Fruit fly (Drosophila melanogaster) whole organism, embryonic: ENCODE measurements around the gene Eig71Ec.

Source experiments
- Abd-B ChIP-seq: fragments of 200-800 bp; sonication (Bioruptor generic); optimal IDR thresholded peaks from 2 replicates; lab custom pipeline; 2018; ENCODE audit warnings: missing biosample characterization, mild to moderate bottlenecking, missing genetic modification characterization, moderate library complexity
- B-H2 ChIP-seq: fragments of 200-800 bp; sonication (Bioruptor generic); optimal IDR thresholded peaks from 2 replicates; lab custom pipeline; 2018; ENCODE audit warnings: missing biosample characterization, mild to moderate bottlenecking, missing genetic modification characterization
- Bgb ChIP-seq: fragments of 200-800 bp; sonication (Bioruptor generic); IDR thresholded peaks from 2 replicates; pipeline ENCODE4 v1.3.6; 2022; ENCODE audit warnings: missing biosample characterization, missing genetic modification characterization; ENCODE audit not compliant: partially characterized antibody
- CG10147 ChIP-seq: fragments of 200-800 bp; sonication (Bioruptor generic); optimal IDR thresholded peaks from 2 replicates; lab custom pipeline; 2019; ENCODE audit warnings: missing biosample characterization, mild to moderate bottlenecking, missing genetic modification characterization, moderate library complexity
- CG10267 ChIP-seq: fragments of 200-800 bp; sonication (Bioruptor generic); optimal IDR thresholded peaks from 2 replicates; lab custom pipeline; 2018; ENCODE audit warnings: missing biosample characterization, mild to moderate bottlenecking, missing genetic modification characterization, moderate library complexity
- CG13287 ChIP-seq: fragments of 200-800 bp; sonication (Bioruptor generic); IDR thresholded peaks from 2 replicates; pipeline ENCODE4 v1.3.6; 2022; ENCODE audit warnings: missing biosample characterization, missing genetic modification characterization; ENCODE audit not compliant: partially characterized antibody
- CG1603 ChIP-seq: fragments of 200-800 bp; sonication (Bioruptor generic); optimal IDR thresholded peaks from 2 replicates; lab custom pipeline; 2019; ENCODE audit warnings: missing biosample characterization, mild to moderate bottlenecking, missing genetic modification characterization, moderate library complexity
- CG16815 ChIP-seq: fragments of 200-800 bp; sonication (Bioruptor generic); optimal IDR thresholded peaks from 3 replicates; lab custom pipeline; 2017; ENCODE audit warnings: missing biosample characterization, mild to moderate bottlenecking, missing genetic modification characterization
- CG17612 ChIP-seq: fragments of 200-800 bp; sonication (Bioruptor generic); IDR thresholded peaks from 2 replicates; pipeline ENCODE4 v1.3.6; 2022; ENCODE audit warnings: missing biosample characterization, missing genetic modification characterization
- CG18619 ChIP-seq: fragments of 200-800 bp; sonication (Bioruptor generic); optimal IDR thresholded peaks from 3 replicates; lab custom pipeline; 2017; ENCODE audit warnings: missing biosample characterization, mild to moderate bottlenecking, missing genetic modification characterization
- CG2889 ChIP-seq: fragments of 200-800 bp; sonication (Bioruptor generic); IDR thresholded peaks from 3 replicates; pipeline ENCODE4 v1.3.6; 2022; ENCODE audit warnings: missing biosample characterization, missing genetic modification characterization
- CG31365 ChIP-seq: fragments of 200-800 bp; sonication (Bioruptor generic); optimal IDR thresholded peaks from 2 replicates; lab custom pipeline; 2018; ENCODE audit warnings: missing biosample characterization, mild to moderate bottlenecking, missing genetic modification characterization
- CG32532 ChIP-seq: fragments of 200-800 bp; sonication (Bioruptor generic); IDR thresholded peaks from 2 replicates; pipeline ENCODE4 v1.3.6; 2022; ENCODE audit warnings: missing biosample characterization, missing genetic modification characterization
- CG34224 ChIP-seq: fragments of 200-800 bp; sonication (Bioruptor generic); IDR thresholded peaks from 3 replicates; pipeline ENCODE4 v1.3.6; 2022; ENCODE audit warnings: missing biosample characterization, missing genetic modification characterization; ENCODE audit not compliant: partially characterized antibody
- CG43689 ChIP-seq: fragments of 200-800 bp; sonication (Bioruptor generic); IDR thresholded peaks from 2 replicates; pipeline ENCODE4 v1.3.6; 2022; ENCODE audit warnings: missing biosample characterization, missing genetic modification characterization
- CG4820 ChIP-seq: fragments of 200-800 bp; sonication (Bioruptor generic); optimal IDR thresholded peaks from 3 replicates; lab custom pipeline; 2016; ENCODE audit warnings: missing biosample characterization, missing genetic modification characterization
- CG8089 ChIP-seq: fragments of 200-800 bp; sonication (Bioruptor generic); optimal IDR thresholded peaks from 3 replicates; lab custom pipeline; 2016; ENCODE audit warnings: missing biosample characterization, missing genetic modification characterization
- CG9797 ChIP-seq: fragments of 200-800 bp; sonication (Bioruptor generic); optimal IDR thresholded peaks from 3 replicates; lab custom pipeline; 2018; ENCODE audit warnings: missing biosample characterization, mild to moderate bottlenecking, missing genetic modification characterization
- CG9932 ChIP-seq: fragments of 200-800 bp; sonication (Bioruptor generic); IDR thresholded peaks from 2 replicates; pipeline ENCODE4 v1.3.6; 2022; ENCODE audit warnings: missing biosample characterization, missing genetic modification characterization
- CTCF ChIP-seq: fragments of 200-800 bp; sonication (Bioruptor generic); optimal IDR thresholded peaks from 2 replicates; lab custom pipeline; 2017; ENCODE audit warnings: missing biosample characterization, mild to moderate bottlenecking, missing genetic modification characterization, moderate library complexity
- Camta ChIP-seq: fragments of 200-800 bp; sonication (Bioruptor generic); optimal IDR thresholded peaks from 2 replicates; lab custom pipeline; 2016; ENCODE audit warnings: missing biosample characterization, missing genetic modification characterization
- CoRest ChIP-seq: fragments of 200-800 bp; sonication (Bioruptor generic); optimal IDR thresholded peaks from 3 replicates; lab custom pipeline; 2018; ENCODE audit warnings: missing biosample characterization, mild to moderate bottlenecking, missing genetic modification characterization, moderate library complexity
- Dip2 ChIP-seq: fragments of 200-800 bp; sonication (Bioruptor generic); IDR thresholded peaks from 2 replicates; pipeline ENCODE4 v1.3.6; 2022; ENCODE audit warnings: missing biosample characterization, missing genetic modification characterization
- E2f1 ChIP-seq: fragments of 200-800 bp; sonication (Bioruptor generic); IDR thresholded peaks from 2 replicates; pipeline ENCODE4 v1.3.6; 2022; ENCODE audit warnings: missing biosample characterization, missing genetic modification characterization
- Hmr ChIP-seq: fragments of 200-800 bp; sonication (Bioruptor generic); optimal IDR thresholded peaks from 3 replicates; lab custom pipeline; 2017; ENCODE audit warnings: mild to moderate bottlenecking, missing biosample characterization, missing genetic modification reagents, missing genetic modification characterization
- Hmx ChIP-seq: fragments of 200-800 bp; sonication (Bioruptor generic); optimal IDR thresholded peaks from 2 replicates; lab custom pipeline; 2016; ENCODE audit warnings: missing biosample characterization, missing genetic modification characterization
- Jarid2 ChIP-seq: fragments of 200-800 bp; sonication (Bioruptor generic); optimal IDR thresholded peaks from 3 replicates; lab custom pipeline; 2017; ENCODE audit warnings: mild to moderate bottlenecking, missing biosample characterization, missing genetic modification reagents, missing genetic modification characterization
- NC2β ChIP-seq: fragments of 200-800 bp; sonication (Bioruptor generic); optimal IDR thresholded peaks from 2 replicates; lab custom pipeline; 2016; ENCODE audit warnings: missing biosample characterization, missing genetic modification characterization
- NK7.1 ChIP-seq: fragments of 200-800 bp; sonication (Bioruptor generic); optimal IDR thresholded peaks from 3 replicates; lab custom pipeline; 2016; ENCODE audit warnings: missing biosample characterization, missing genetic modification characterization
- Spps ChIP-seq: fragments of 200-800 bp; sonication (Bioruptor generic); optimal IDR thresholded peaks from 2 replicates; lab custom pipeline; 2018; ENCODE audit warnings: missing biosample characterization, mild to moderate bottlenecking, missing genetic modification characterization
- Sry-β ChIP-seq: fragments of 200-800 bp; sonication (Bioruptor generic); optimal IDR thresholded peaks from 2 replicates; lab custom pipeline; 2018; ENCODE audit warnings: missing biosample characterization, mild to moderate bottlenecking, missing genetic modification characterization, moderate library complexity
- Vsx1 ChIP-seq: fragments of 200-800 bp; sonication (Bioruptor generic); optimal IDR thresholded peaks from 2 replicates; lab custom pipeline; 2017; ENCODE audit warnings: missing biosample characterization, mild to moderate bottlenecking, missing genetic modification characterization, missing genetic modification reagents
- ab ChIP-seq: fragments of 200-800 bp; sonication (Bioruptor generic); optimal IDR thresholded peaks from 2 replicates; lab custom pipeline; 2016; ENCODE audit warnings: missing biosample characterization, missing genetic modification characterization
- abd-A ChIP-seq: fragments of 200-800 bp; sonication (Bioruptor generic); optimal IDR thresholded peaks from 3 replicates; lab custom pipeline; 2019; ENCODE audit warnings: missing biosample characterization, mild to moderate bottlenecking, missing genetic modification characterization, moderate library complexity
- az2 ChIP-seq: fragments of 200-800 bp; sonication (Bioruptor generic); optimal IDR thresholded peaks from 3 replicates; lab custom pipeline; 2016; ENCODE audit warnings: missing biosample characterization, missing genetic modification characterization
- bbx ChIP-seq: fragments of 200-800 bp; sonication (Bioruptor generic); IDR thresholded peaks from 2 replicates; pipeline ENCODE4 v1.3.6; 2022; ENCODE audit warnings: missing biosample characterization, missing genetic modification characterization; ENCODE audit not compliant: partially characterized antibody
- cad ChIP-seq: fragments of >200 bp; optimal IDR thresholded peaks from 2 replicates; lab custom pipeline; 2017; ENCODE audit warnings: missing biosample characterization, missing genetic modification characterization
- cg ChIP-seq: fragments of 200-800 bp; sonication (Bioruptor generic); optimal IDR thresholded peaks from 3 replicates; lab custom pipeline; 2019; ENCODE audit warnings: missing biosample characterization, mild to moderate bottlenecking, missing genetic modification characterization, moderate library complexity
- croc ChIP-seq: fragments of 200-800 bp; sonication (Bioruptor generic); conservative IDR thresholded peaks from 3 replicates; pipeline ENCODE4 v1.3.6; 2022; ENCODE audit warnings: missing biosample characterization, missing genetic modification characterization
- gsb ChIP-seq: fragments of 200-800 bp; sonication (Bioruptor generic); IDR thresholded peaks from 2 replicates; pipeline ENCODE4 v1.3.6; 2022; ENCODE audit warnings: missing biosample characterization, missing genetic modification characterization
- inv ChIP-seq: fragments of 200-800 bp; sonication (Bioruptor generic); IDR thresholded peaks from 2 replicates; pipeline ENCODE4 v1.3.6; 2022; ENCODE audit warnings: missing biosample characterization, missing genetic modification characterization; ENCODE audit not compliant: partially characterized antibody
- klu ChIP-seq: fragments of 200-800 bp; sonication (Bioruptor generic); IDR thresholded peaks from 2 replicates; pipeline ENCODE4 v1.3.6; 2022; ENCODE audit warnings: missing biosample characterization, missing genetic modification characterization
- nmo ChIP-seq: fragments of 200-800 bp; sonication (Bioruptor generic); optimal IDR thresholded peaks from 2 replicates; lab custom pipeline; 2018; ENCODE audit warnings: missing biosample characterization, mild to moderate bottlenecking, missing genetic modification characterization, moderate library complexity
- pfk ChIP-seq: fragments of 200-800 bp; sonication (Bioruptor generic); optimal IDR thresholded peaks from 2 replicates; lab custom pipeline; 2018; ENCODE audit warnings: missing biosample characterization, mild to moderate bottlenecking, missing genetic modification characterization, moderate library complexity
- psq ChIP-seq: fragments of 200-800 bp; sonication (Bioruptor generic); optimal IDR thresholded peaks from 2 replicates; lab custom pipeline; 2017; ENCODE audit warnings: missing biosample characterization, missing genetic modification characterization
- ro ChIP-seq: fragments of 200-800 bp; sonication (Bioruptor generic); IDR thresholded peaks from 2 replicates; pipeline ENCODE4 v1.3.6; 2022; ENCODE audit warnings: missing biosample characterization, missing genetic modification characterization
- row ChIP-seq: fragments of 200-800 bp; sonication (Bioruptor generic); IDR thresholded peaks from 3 replicates; pipeline ENCODE4 v1.3.6; 2022; ENCODE audit warnings: missing biosample characterization, missing genetic modification characterization
- ssp ChIP-seq: fragments of 200-800 bp; sonication (Bioruptor generic); IDR thresholded peaks from 2 replicates; pipeline ENCODE4 v1.3.6; 2022; ENCODE audit warnings: missing biosample characterization, missing genetic modification characterization
- stwl ChIP-seq: fragments of 200-800 bp; sonication (Bioruptor generic); optimal IDR thresholded peaks from 3 replicates; lab custom pipeline; 2018; ENCODE audit warnings: missing biosample characterization, mild to moderate bottlenecking, missing genetic modification characterization, moderate library complexity
- vvl ChIP-seq: fragments of 200-800 bp; sonication (Bioruptor generic); IDR thresholded peaks from 2 replicates; pipeline ENCODE4 v1.3.6; 2022; ENCODE audit warnings: missing biosample characterization, missing genetic modification characterization

Eig71Ec gene

dm6 chr3L:15690711-15691591 lies 38.9 kb upstream of the Eig71Ec start (continued):
- no peak for TF ChIP-seq CG31365 (tag; lab: Kevin White, UChicago)
- TF ChIP-seq Bgb (GFP tag; lab: Robert Waterston, UW): no peak
- TF ChIP-seq CG17612 (GFP tag; lab: Robert Waterston, UW): no peak
- TF ChIP-seq Spps (tag; lab: Kevin White, UChicago): peak; percentile 12
- peak; percentile 19 for TF ChIP-seq CTCF (GFP tag; lab: Kevin White, UChicago)
- no peak for TF ChIP-seq CG16815 (GFP tag; lab: Kevin White, UChicago)
- no peak for TF ChIP-seq Sry-β
- TF ChIP-seq CG18619 (GFP tag; lab: Kevin White, UChicago): no peak
- TF ChIP-seq ro (GFP tag; lab: Robert Waterston, UW): no peak
- peak; percentile 41 for TF ChIP-seq NK7.1 (GFP tag; lab: Kevin White, UChicago)
- TF ChIP-seq Vsx1 (GFP tag; lab: Kevin White, UChicago): peak; percentile 28
- no peak for TF ChIP-seq CG10147
- no peak for TF ChIP-seq NC2β
- TF ChIP-seq CG8089 (GFP tag; lab: Kevin White, UChicago): no peak
- no peak for TF ChIP-seq Jarid2 (GFP tag; lab: Kevin White, UChicago)
- TF ChIP-seq E2f1: no peak
- TF ChIP-seq Abd-B (GFP tag; lab: Kevin White, UChicago): no peak
- TF ChIP-seq CG34224 (GFP tag; lab: Robert Waterston, UW): no peak
- peak; percentile 49 for TF ChIP-seq nmo
- TF ChIP-seq stwl: no peak
- no peak for TF ChIP-seq ab (GFP tag; lab: Kevin White, UChicago)
- TF ChIP-seq CG2889 (GFP tag; lab: Robert Waterston, UW): no peak
- TF ChIP-seq CG4820 (GFP tag; lab: Kevin White, UChicago): peak; percentile 64
- no peak for TF ChIP-seq vvl
- no peak for TF ChIP-seq az2 (GFP tag; lab: Kevin White, UChicago)
- TF ChIP-seq Dip2 (GFP tag; lab: Robert Waterston, UW): no peak
- no peak for TF ChIP-seq CG43689 (GFP tag; lab: Robert Waterston, UW)
- no peak for TF ChIP-seq klu (GFP tag; lab: Robert Waterston, UW)
- TF ChIP-seq cg (GFP tag; lab: Kevin White, UChicago): no peak
- TF ChIP-seq CG1603: peak; percentile 56
- TF ChIP-seq CoRest (tag; lab: Kevin White, UChicago): peak; percentile 44
- TF ChIP-seq Camta (GFP tag; lab: Kevin White, UChicago): no peak
- no peak for TF ChIP-seq pfk (GFP tag; lab: Kevin White, UChicago)
- TF ChIP-seq psq (GFP tag; lab: Kevin White, UChicago): no peak
- peak; percentile 52 for TF ChIP-seq Hmr
- TF ChIP-seq B-H2: no peak
- TF ChIP-seq CG9932 (GFP tag; lab: Robert Waterston, UW): peak; percentile 54
- TF ChIP-seq Hmx (GFP tag; lab: Kevin White, UChicago): no peak
- TF ChIP-seq croc (GFP tag; lab: Robert Waterston, UW): no peak; the same call in 2 of the 3 replicates
- TF ChIP-seq gsb (GFP tag; lab: Robert Waterston, UW): no peak
- TF ChIP-seq CG32532 (GFP tag; lab: Robert Waterston, UW): no peak
- TF ChIP-seq CG13287: no peak
- no peak for TF ChIP-seq ssp (GFP tag; lab: Robert Waterston, UW)
- no peak for TF ChIP-seq cad
- no peak for TF ChIP-seq inv
- TF ChIP-seq CG9797: no peak
- TF ChIP-seq row (GFP tag; lab: Robert Waterston, UW): peak; percentile 55
- peak; percentile 10 for TF ChIP-seq abd-A (tag; lab: Kevin White, UChicago)
- no peak for TF ChIP-seq bbx (GFP tag; lab: Robert Waterston, UW)
- peak; percentile 77 for TF ChIP-seq CG10267 (tag; lab: Kevin White, UChicago)
